Worm (Caenorhabditis elegans): ENCODE results near the gene Y54G11A.14.
"Not testable (repeated sequence)": the region's sequence is repeated elsewhere in the genome, so short reads cannot be mapped to it uniquely, and the experiment has no call there.

Y54G11A.14 gene

DNA sequence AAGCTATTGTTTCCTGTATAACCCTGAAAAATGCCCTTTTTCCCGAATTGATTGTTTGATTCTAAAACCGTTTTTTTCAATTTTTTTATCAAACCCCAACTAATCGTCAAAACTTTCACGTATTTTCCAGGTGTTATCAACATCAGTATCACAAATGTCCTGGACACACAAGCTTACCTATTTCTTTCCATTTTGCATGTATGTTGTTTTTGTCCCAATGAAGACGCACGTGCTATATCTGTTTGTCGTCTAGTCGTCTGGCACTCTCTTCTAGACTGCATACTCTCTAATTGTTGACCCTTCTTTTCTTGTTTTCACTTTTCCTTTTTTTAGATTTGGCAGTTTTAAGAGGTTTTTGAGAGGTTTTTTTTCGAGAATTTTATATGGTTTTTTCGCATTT is 21.6 kb upstream of the Y54G11A.14 start (continued):
- peak; percentile 32 for TF ChIP-seq fos-1 (tag; optimal IDR thresholded peaks at IDR 0.05)
- TF ChIP-seq irx-1 (tag; optimal IDR thresholded peaks at IDR 0.05) = no peak
- no peak for TF ChIP-seq lin-15B (tag; optimal IDR thresholded peaks at IDR 0.05)
- TF ChIP-seq snpc-4 (tag; optimal IDR thresholded peaks at IDR 0.05) = no peak
- TF ChIP-seq ets-5 (GFP tag; IDR thresholded peaks at IDR 0.05) = no peak
- TF ChIP-seq unc-86 (tag; optimal IDR thresholded peaks at IDR 0.05) = no peak
- TF ChIP-seq aha-1 (tag; optimal IDR thresholded peaks at IDR 0.05) = no peak
- TF ChIP-seq lir-3 (tag; optimal IDR thresholded peaks at IDR 0.05; ENCODE audit: poor library complexity) = no peak

DNA sequence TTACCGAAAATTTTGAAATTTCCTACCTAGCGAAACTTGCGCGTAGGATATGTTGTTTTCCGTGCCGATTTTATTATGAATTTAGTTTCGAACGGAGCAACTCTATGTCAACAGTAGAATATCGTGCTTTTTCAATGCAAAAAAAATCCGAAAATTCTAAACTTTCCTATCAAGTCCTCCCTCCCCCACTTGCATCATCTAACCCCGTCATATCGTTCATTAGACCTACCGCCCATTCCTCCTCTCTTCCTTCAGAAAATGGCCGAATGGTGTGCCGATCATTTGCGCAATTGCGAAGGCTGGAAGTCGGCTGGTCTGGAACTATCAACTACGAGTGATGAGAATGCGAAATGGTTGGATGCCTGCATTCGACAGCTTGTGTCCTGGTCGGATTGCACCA is 20.9 kb upstream of the Y54G11A.14 start, which contains the start of gene Y54G11A.7:
TSS of gene Y54G11A.7 (plus strand) at position 256 of the 400 bp plus-strand sequence.
- TF ChIP-seq nhr-85 (tag) = peak; percentile 25

- TF ChIP-seq efl-3 (GFP tag; optimal IDR thresholded peaks at IDR 0.05) = no peak
- no peak for TF ChIP-seq jun-1 (tag; optimal IDR thresholded peaks at IDR 0.05)
- no peak for TF ChIP-seq mef-2 (tag; optimal IDR thresholded peaks at IDR 0.05)
- no peak for TF ChIP-seq efl-1 (optimal IDR thresholded peaks at IDR 0.05)
- TF ChIP-seq efl-1 (GFP tag; optimal IDR thresholded peaks at IDR 0.05 in 1 of 2) = peak in 1 of 2 experiments; percentile 57
- TF ChIP-seq lin-14 (GFP tag; optimal IDR thresholded peaks at IDR 0.05) = no peak
- TF ChIP-seq nhr-85 (tag) = peak; percentile 1
- TF ChIP-seq nhr-84 (tag; optimal IDR thresholded peaks at IDR 0.05) = no peak
- TF ChIP-seq lir-3 (tag; optimal IDR thresholded peaks at IDR 0.05; ENCODE audit: poor library complexity) = no peak
These were observed 18.7 kb upstream of the Y54G11A.14 start for ce11 chrII:14299254-14299759.

DNA sequence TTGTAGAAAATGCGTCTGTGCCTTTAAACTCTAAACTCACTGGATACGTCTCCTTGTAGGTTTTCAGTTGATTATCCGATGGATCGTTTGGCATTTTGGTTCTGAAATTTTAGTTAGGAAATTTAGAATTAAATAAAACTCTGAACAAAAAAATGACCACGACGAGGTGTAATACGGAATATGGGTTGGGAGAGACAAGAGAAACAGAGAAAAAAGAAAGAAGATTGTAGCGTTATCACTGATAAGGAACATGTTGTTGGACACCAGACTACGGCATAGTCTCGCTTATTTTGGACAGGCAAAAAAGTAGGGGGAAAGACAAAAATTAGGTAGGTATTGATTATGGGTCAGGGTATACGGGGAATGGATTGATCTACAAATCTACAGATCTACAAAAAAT is 16.0 kb upstream of the Y54G11A.14 start, which contains the start of gene ctl-2:
TSS of gene ctl-2 (minus strand) at position 101 of the 400 bp plus-strand sequence.
- TF ChIP-seq nhr-28, nhr-84, fkh-8 (tag; optimal IDR thresholded peaks at IDR 0.05): not testable (repeated sequence)

- TF ChIP-seq ceh-63 (GFP tag; optimal IDR thresholded peaks at IDR 0.05); tbx-2 (tag; optimal IDR thresholded peaks at IDR 0.05); jun-1 (tag; optimal IDR thresholded peaks at IDR 0.05): not testable (repeated sequence)
These were observed 11.8 kb upstream of the Y54G11A.14 start, which contains the start of gene ctl-1 for ce11 chrII:14306160-14306559. TSS of gene ctl-1 (minus strand) at chrII:14306260.

- TF ChIP-seq ztf-11 (tag; optimal IDR thresholded peaks at IDR 0.05) = no peak
- no peak for TF ChIP-seq fkh-8 (tag; optimal IDR thresholded peaks at IDR 0.05)
- TF ChIP-seq rnt-1 (tag; optimal IDR thresholded peaks at IDR 0.05) = no peak
- no peak for TF ChIP-seq mep-1 (tag; optimal IDR thresholded peaks at IDR 0.05)
- TF ChIP-seq elt-2 (tag; optimal IDR thresholded peaks at IDR 0.05) = no peak
- no peak for TF ChIP-seq tlp-1 (tag; optimal IDR thresholded peaks at IDR 0.05)
- TF ChIP-seq Y116A8C.19 (tag; optimal IDR thresholded peaks at IDR 0.05; ENCODE audit: borderline replicate concordance) = no peak
These were observed 7.1 kb upstream of the Y54G11A.14 start, which contains the start of gene ctl-3 for ce11 chrII:14310729-14311388. TSS of gene ctl-3 (minus strand) at chrII:14310779.

DNA sequence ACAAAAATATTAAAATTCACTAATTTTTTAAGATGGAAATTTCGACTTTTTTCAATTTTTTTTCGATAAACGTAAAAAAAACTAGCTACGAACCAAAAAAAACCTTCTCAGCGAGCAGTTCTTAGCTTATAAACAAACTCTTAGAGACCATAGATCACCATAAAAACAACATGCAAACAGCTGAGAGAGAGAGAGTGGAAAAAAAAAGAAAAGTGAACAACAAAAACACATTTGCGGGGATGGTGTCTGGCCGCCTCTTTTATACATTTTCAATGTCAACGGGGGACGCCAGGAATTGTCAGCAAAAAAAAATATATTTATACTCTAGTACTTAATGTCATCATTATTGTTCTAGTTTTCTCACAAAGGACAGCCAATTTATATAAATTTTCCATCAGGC is 6.4 kb upstream of the Y54G11A.14 start:
- TF ChIP-seq blmp-1 (tag; optimal IDR thresholded peaks at IDR 0.05) = peak; percentile 25
- no peak for TF ChIP-seq lin-35 (GFP tag; optimal IDR thresholded peaks at IDR 0.05)
- no peak for TF ChIP-seq ceh-8 (GFP tag; optimal IDR thresholded peaks at IDR 0.05)
